Fruit fly (Drosophila melanogaster): ENCODE data around the gene heca.
A peak's percentile ranks its signal among the peaks of the same experiment; 100 is the strongest.

The heca gene

dm6 chr3R:30413795-30414194, 136.1 kb downstream of the heca start (continued):
- TF ChIP-seq Blimp-1 (GFP tag; optimal IDR thresholded peaks at IDR 0.05), result peak; percentile 72
- peak; percentile 17 for TF ChIP-seq en (GFP tag; optimal IDR thresholded peaks at IDR 0.05)
- no peak for TF ChIP-seq lbe (GFP tag; optimal IDR thresholded peaks at IDR 0.05)
- TF ChIP-seq Sry-β (GFP tag; optimal IDR thresholded peaks at IDR 0.05), result no peak
- TF ChIP-seq btn (GFP tag; optimal IDR thresholded peaks at IDR 0.05), result peak; percentile 35
- no peak for TF ChIP-seq sc (optimal IDR thresholded peaks at IDR 0.05)
- no peak for TF ChIP-seq sc (GFP tag; optimal IDR thresholded peaks at IDR 0.05)
- TF ChIP-seq disco-r (GFP tag; optimal IDR thresholded peaks at IDR 0.05), result no peak
- peak; percentile 12 for TF ChIP-seq pum (GFP tag; optimal IDR thresholded peaks at IDR 0.05)
- peak; percentile 23 for TF ChIP-seq CG30431 (GFP tag; optimal IDR thresholded peaks at IDR 0.05)
- TF ChIP-seq pan (optimal IDR thresholded peaks at IDR 0.05), result no peak
- TF ChIP-seq pan (GFP tag; optimal IDR thresholded peaks at IDR 0.05 in 1 of 2, IDR thresholded peaks at IDR 0.05 in 1 of 2), result peak in 1 of 2 experiments; percentile 75
- TF ChIP-seq B-H1 (GFP tag; IDR thresholded peaks at IDR 0.05), result peak; percentile 53; the same call in 2 of the 3 replicates
- TF ChIP-seq CG12391 (tag; optimal IDR thresholded peaks at IDR 0.05), result peak; percentile 59
- TF ChIP-seq B-H2 (GFP tag; optimal IDR thresholded peaks at IDR 0.05), result no peak
- no peak for TF ChIP-seq CG34376 (GFP tag; optimal IDR thresholded peaks at IDR 0.05)
- TF ChIP-seq CG2202 (tag; optimal IDR thresholded peaks at IDR 0.05), result peak; percentile 31
- peak; percentile 58 for TF ChIP-seq Ssrp (tag; optimal IDR thresholded peaks at IDR 0.05)
- TF ChIP-seq CG12071 (GFP tag; optimal IDR thresholded peaks at IDR 0.05), result peak; percentile 40
- TF ChIP-seq gt (GFP tag; IDR thresholded peaks at IDR 0.05), result no peak
- no peak; the same call in 1 of the 2 replicates for TF ChIP-seq dan (GFP tag; IDR thresholded peaks at IDR 0.05)
- TF ChIP-seq tup (GFP tag; optimal IDR thresholded peaks at IDR 0.05), result no peak
- peak; percentile 30 for TF ChIP-seq Fer1 (GFP tag; optimal IDR thresholded peaks at IDR 0.05)
- no peak for TF ChIP-seq salm (tag; optimal IDR thresholded peaks at IDR 0.05)
- no peak for TF ChIP-seq Hr3 (GFP tag; optimal IDR thresholded peaks at IDR 0.05)
- TF ChIP-seq Dip2 (GFP tag; IDR thresholded peaks at IDR 0.05), result no peak
- TF ChIP-seq sens (GFP tag), result peak; percentile 89
- peak; percentile 45 for TF ChIP-seq pnt (GFP tag; optimal IDR thresholded peaks at IDR 0.05)
- no peak for TF ChIP-seq pros (GFP tag; optimal IDR thresholded peaks at IDR 0.05)
- peak; percentile 9 for TF ChIP-seq CG12155 (GFP tag; optimal IDR thresholded peaks at IDR 0.05)
- TF ChIP-seq CG17328 (GFP tag; IDR thresholded peaks at IDR 0.05), result peak; percentile 71
- TF ChIP-seq corto (GFP tag; optimal IDR thresholded peaks at IDR 0.05), result no peak
- TF ChIP-seq Dll (GFP tag; IDR thresholded peaks at IDR 0.05; ENCODE audit: partially characterized antibody), result no peak
- no peak for TF ChIP-seq YL-1 (GFP tag; optimal IDR thresholded peaks at IDR 0.05)
- TF ChIP-seq Sin3A (optimal IDR thresholded peaks at IDR 0.05), result no peak
- 0 out of 2 replicates have a peak, but pooled peaks have one; percentile 29 for TF ChIP-seq NFAT (GFP tag; IDR thresholded peaks at IDR 0.05)
- TF ChIP-seq Rfx (GFP tag; IDR thresholded peaks at IDR 0.05), result peak; percentile 49
- peak; percentile 36 for TF ChIP-seq grau (tag; optimal IDR thresholded peaks at IDR 0.05)
- no peak for TF ChIP-seq pfk (GFP tag; optimal IDR thresholded peaks at IDR 0.05)
- TF ChIP-seq CG17829 (tag; optimal IDR thresholded peaks at IDR 0.05), result peak; percentile 45
- TF ChIP-seq CG7745 (tag; optimal IDR thresholded peaks at IDR 0.05), result no peak
- no peak for TF ChIP-seq da (GFP tag; optimal IDR thresholded peaks at IDR 0.05)
- TF ChIP-seq Ets65A (GFP tag), result no peak
- no peak for TF ChIP-seq usp (GFP tag; optimal IDR thresholded peaks at IDR 0.05)
- TF ChIP-seq trh (GFP tag; optimal IDR thresholded peaks at IDR 0.05), result no peak
- peak; percentile 63 for TF ChIP-seq CG18599 (GFP tag; optimal IDR thresholded peaks at IDR 0.05)
- TF ChIP-seq croc (GFP tag; conservative IDR thresholded peaks at IDR 0.05), result peak; percentile 49; the same call in 2 of the 3 replicates
- TF ChIP-seq Camta (GFP tag; optimal IDR thresholded peaks at IDR 0.05), result peak; percentile 24
- no peak for TF ChIP-seq CG2116 (GFP tag; optimal IDR thresholded peaks at IDR 0.05)
- TF ChIP-seq Stat92E (GFP tag; optimal IDR thresholded peaks at IDR 0.05), result no peak
- no peak for TF ChIP-seq CG34224 (GFP tag; IDR thresholded peaks at IDR 0.05; ENCODE audit: partially characterized antibody)
- TF ChIP-seq Abd-B (GFP tag; optimal IDR thresholded peaks at IDR 0.05), result peak; percentile 9
